Worm (Caenorhabditis elegans): ENCODE data around the gene col-164.

DNA sequence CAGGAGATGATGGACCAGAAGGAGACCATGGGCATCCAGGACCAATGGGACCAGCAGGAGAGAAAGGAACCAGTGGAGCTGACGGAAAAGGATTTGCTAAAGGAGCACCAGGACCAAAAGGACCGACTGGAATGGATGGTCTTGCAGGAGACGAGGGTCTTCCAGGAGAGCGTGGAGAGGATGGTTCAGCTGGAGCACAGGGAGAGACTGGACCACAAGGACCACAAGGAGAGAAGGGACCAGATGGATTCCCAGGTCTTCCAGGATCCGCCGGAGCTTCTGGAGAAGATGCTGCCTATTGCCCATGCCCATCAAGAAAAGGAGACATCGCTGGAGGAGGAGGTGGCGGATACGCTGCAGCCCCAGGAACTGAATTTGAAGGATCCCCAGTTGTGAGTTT lies 825 bp downstream of the col-164 start:
- no peak for TF ChIP-seq unc-39 (tag; optimal IDR thresholded peaks at IDR 0.05)
- no peak for TF ChIP-seq nhr-6 (tag; optimal IDR thresholded peaks at IDR 0.05)
- no peak for TF ChIP-seq lin-13 (GFP tag; optimal IDR thresholded peaks at IDR 0.05)
- no peak for TF ChIP-seq lin-38 (GFP tag; IDR thresholded peaks at IDR 0.05)
- TF ChIP-seq ces-1 (GFP tag; optimal IDR thresholded peaks at IDR 0.05), result no peak
- no peak for TF ChIP-seq fos-1 (tag; optimal IDR thresholded peaks at IDR 0.05)
